Worm (Caenorhabditis elegans): ENCODE results near the gene nspc-17.

Gene nspc-17

DNA sequence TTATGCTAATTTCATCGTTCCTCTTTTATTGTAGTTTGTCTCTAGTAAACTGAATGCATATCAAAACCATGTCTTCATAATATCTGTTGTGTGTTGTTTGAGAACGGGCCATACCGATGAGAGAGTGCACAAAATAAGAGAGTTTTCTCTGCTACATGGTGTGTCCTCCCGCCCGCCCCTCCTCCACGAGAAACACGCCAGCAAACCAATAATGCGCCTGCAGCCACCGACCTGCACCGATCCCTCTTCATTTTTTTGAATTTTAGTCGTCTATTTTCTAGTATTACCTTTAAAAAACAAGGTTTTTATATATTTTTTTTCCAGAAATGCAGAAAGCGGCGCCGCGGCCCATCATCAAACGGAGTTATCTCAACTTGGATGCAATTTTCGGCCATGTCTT, 44.7 kb downstream of the nspc-17 start, which contains the start of gene gfi-3 (continued):
- TF ChIP-seq tbx-2 (tag; optimal IDR thresholded peaks at IDR 0.05) (peak; percentile 72), madf-2 (tag; optimal IDR thresholded peaks at IDR 0.05) (peak; percentile 48), ceh-31 (tag; optimal IDR thresholded peaks at IDR 0.05) (peak; percentile 46), ceh-2 (tag; optimal IDR thresholded peaks at IDR 0.05) (peak; percentile 4), unc-55 (GFP tag; optimal IDR thresholded peaks at IDR 0.05) (peak; percentile 23), K09A11.1 (tag; optimal IDR thresholded peaks at IDR 0.05; ENCODE audit: insufficient read depth) (no peak), nhr-11 (tag; optimal IDR thresholded peaks at IDR 0.05) (no peak), ceh-45 (GFP tag; IDR thresholded peaks at IDR 0.05) (no peak), fkh-10 (GFP tag; optimal IDR thresholded peaks at IDR 0.05) (no peak), hlh-30 (tag; optimal IDR thresholded peaks at IDR 0.05; ENCODE audit: insufficient read depth) (no peak), ttx-3 (tag; optimal IDR thresholded peaks at IDR 0.05) (peak; percentile 41), pag-3 (tag; optimal IDR thresholded peaks at IDR 0.05; ENCODE audit: borderline replicate concordance) (no peak), ceh-48 (tag; optimal IDR thresholded peaks at IDR 0.05) (peak; percentile 18), fax-1 (tag; optimal IDR thresholded peaks at IDR 0.05) (no peak), sox-2 (GFP tag; IDR thresholded peaks at IDR 0.05) (no peak), ets-4 (tag; optimal IDR thresholded peaks at IDR 0.05) (no peak), zip-5 (tag; optimal IDR thresholded peaks at IDR 0.05) (no peak), pqm-1 (tag; optimal IDR thresholded peaks at IDR 0.05) (no peak), ztf-16 (tag; optimal IDR thresholded peaks at IDR 0.05) (no peak), ceh-9 (tag; optimal IDR thresholded peaks at IDR 0.05) (no peak), ceh-14 (tag; optimal IDR thresholded peaks at IDR 0.05) (peak; percentile 11), syd-9 (tag; optimal IDR thresholded peaks at IDR 0.05) (peak; percentile 10), mec-3 (tag; optimal IDR thresholded peaks at IDR 0.05; ENCODE audit: borderline replicate concordance) (no peak), F13H6.1 (tag; optimal IDR thresholded peaks at IDR 0.05) (peak; percentile 8), ceh-19 (GFP tag; optimal IDR thresholded peaks at IDR 0.05) (no peak), hlh-15 (tag; optimal IDR thresholded peaks at IDR 0.05) (no peak), C38D4.7 (GFP tag; optimal IDR thresholded peaks at IDR 0.05) (peak; percentile 35), che-1 (tag; optimal IDR thresholded peaks at IDR 0.05) (no peak), pha-4 (tag; optimal IDR thresholded peaks at IDR 0.05) (no peak), tbx-7 (tag; optimal IDR thresholded peaks at IDR 0.05) (no peak), ref-2 (tag; optimal IDR thresholded peaks at IDR 0.05) (no peak), ceh-22 (tag; optimal IDR thresholded peaks at IDR 0.05) (no peak), pros-1 (tag; optimal IDR thresholded peaks at IDR 0.05) (no peak), odd-2 (tag; optimal IDR thresholded peaks at IDR 0.05) (no peak), nhr-232 (tag; optimal IDR thresholded peaks at IDR 0.05) (no peak)

DNA sequence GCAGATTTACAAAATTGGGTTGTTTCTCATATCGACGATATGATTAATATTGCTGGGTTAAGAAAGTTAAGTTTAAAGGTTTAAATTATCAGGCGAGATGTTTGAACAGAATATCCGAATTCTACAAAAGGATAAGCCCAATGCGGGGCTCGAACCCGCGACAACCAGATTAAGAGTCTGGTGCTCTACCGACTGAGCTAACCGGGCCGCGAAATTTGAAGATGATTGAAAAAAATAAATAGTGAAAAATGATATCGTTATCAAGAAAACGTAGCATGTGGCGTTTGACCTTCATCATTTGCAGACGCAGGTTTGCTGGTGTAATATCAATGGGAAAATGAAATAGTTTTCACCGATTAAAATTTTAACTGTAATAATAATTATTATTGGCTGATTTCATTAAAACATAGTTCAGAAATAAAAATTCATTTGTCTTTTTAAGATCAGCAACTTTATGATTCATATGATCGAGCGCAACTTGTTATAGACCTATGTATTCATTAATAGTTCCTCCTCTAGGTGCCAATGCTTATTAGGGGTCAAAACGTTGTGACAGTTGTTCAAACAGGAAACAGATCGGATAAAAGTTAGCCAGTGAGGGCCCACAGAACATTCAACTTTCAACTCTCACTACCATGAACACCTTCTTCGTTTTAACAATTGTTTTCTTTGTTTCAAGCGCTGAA, 46.1 kb downstream of the nspc-17 start, which contains the start of gene M163.11:
TSS of gene M163.11 (plus strand) at position 636 of the 686 bp plus-strand sequence.
- TF ChIP-seq nfya-1 (tag; optimal IDR thresholded peaks at IDR 0.05) (no peak), dve-1 (tag; optimal IDR thresholded peaks at IDR 0.05) (peak; percentile 45), zip-5 (tag; optimal IDR thresholded peaks at IDR 0.05) (no peak)

- TF ChIP-seq ceh-45 (GFP tag; IDR thresholded peaks at IDR 0.05) (no peak), pqm-1 (tag; optimal IDR thresholded peaks at IDR 0.05) (no peak), lin-11 (tag; optimal IDR thresholded peaks at IDR 0.05) (no peak), odd-2 (tag; optimal IDR thresholded peaks at IDR 0.05) (no peak), Y22D7AL.16 (tag; optimal IDR thresholded peaks at IDR 0.05) (no peak), ceh-30 (tag; optimal IDR thresholded peaks at IDR 0.05) (no peak)
These were observed 46.8 kb downstream of the nspc-17 start for ce11 chrX:14478193-14478592.
